Worm (Caenorhabditis elegans): ENCODE measurements around the gene gldi-11.

Gene gldi-11

ce11 chrII:4908160-4908559 lies 37.4 kb downstream of the gldi-11 start:
- TF ChIP-seq nhr-42 (GFP tag; IDR thresholded peaks at IDR 0.05) (no peak), zip-2 (tag; optimal IDR thresholded peaks at IDR 0.05) (no peak), nhr-111 (GFP tag; optimal IDR thresholded peaks at IDR 0.05) (no peak), zfp-3 (GFP tag; conservative IDR thresholded peaks at IDR 0.05) (no peak), daf-12 (tag; optimal IDR thresholded peaks at IDR 0.05) (no peak), unc-62 (GFP tag; optimal IDR thresholded peaks at IDR 0.05 in 1 of 2) (peak in 1 of 2 experiments; percentile 70), unc-62 (tag; optimal IDR thresholded peaks at IDR 0.05) (no peak), mdl-1 (tag; optimal IDR thresholded peaks at IDR 0.05) (peak in 1 of 2 experiments; percentile 22), mxl-3 (GFP tag; optimal IDR thresholded peaks at IDR 0.05) (peak; percentile 24), lim-7 (GFP tag; IDR thresholded peaks at IDR 0.05) (no peak), lin-39 (tag; optimal IDR thresholded peaks at IDR 0.05) (no peak), F37D6.2 (tag; optimal IDR thresholded peaks at IDR 0.05) (no peak), snpc-1.2 (GFP tag; IDR thresholded peaks at IDR 0.05) (no peak), F44E2.7 (GFP tag; IDR thresholded peaks at IDR 0.05) (no peak), nhr-237 (tag; optimal IDR thresholded peaks at IDR 0.05) (no peak), ceh-32 (tag; optimal IDR thresholded peaks at IDR 0.05; ENCODE audit: poor library complexity) (no peak), F49E8.2 (tag; optimal IDR thresholded peaks at IDR 0.05; ENCODE audit: borderline replicate concordance) (no peak), daf-16 (GFP tag; optimal IDR thresholded peaks at IDR 0.05) (no peak), daf-16 (tag; optimal IDR thresholded peaks at IDR 0.05) (no peak), aha-1 (tag) (peak; percentile 37), lir-3 (tag; optimal IDR thresholded peaks at IDR 0.05) (no peak), vab-7 (GFP tag; IDR thresholded peaks at IDR 0.05) (no peak), lin-13 (GFP tag; optimal IDR thresholded peaks at IDR 0.05) (no peak), nhr-102 (tag; optimal IDR thresholded peaks at IDR 0.05) (no peak), nhr-6 (tag; optimal IDR thresholded peaks at IDR 0.05) (no peak), ceh-20 (GFP tag; IDR thresholded peaks at IDR 0.05) (peak; percentile 14; the same call in 1 of the 2 replicates), dmd-9 (GFP tag; IDR thresholded peaks at IDR 0.05) (no peak), mes-2 (tag; optimal IDR thresholded peaks at IDR 0.05; ENCODE audit: poor library complexity, severe bottlenecking) (peak; percentile 2), hif-1 (tag; optimal IDR thresholded peaks at IDR 0.05) (no peak), tra-1 (GFP tag; IDR thresholded peaks at IDR 0.05) (no peak), snpc-4 (tag; optimal IDR thresholded peaks at IDR 0.05) (no peak), madf-5 (GFP tag; IDR thresholded peaks at IDR 0.05) (no peak), egl-43 (GFP tag; IDR thresholded peaks at IDR 0.05) (peak; percentile 29; the same call in 1 of the 2 replicates), ZK546.5 (tag; optimal IDR thresholded peaks at IDR 0.05) (no peak), sdz-12 (GFP tag; optimal IDR thresholded peaks at IDR 0.05) (no peak), fkh-10 (GFP tag; optimal IDR thresholded peaks at IDR 0.05) (no peak), lsy-2 (tag; optimal IDR thresholded peaks at IDR 0.05) (peak in 1 of 2 experiments; percentile 16), nhr-41 (GFP tag; IDR thresholded peaks at IDR 0.05) (no peak), ztf-11 (tag; optimal IDR thresholded peaks at IDR 0.05) (no peak), saeg-2 (GFP tag; IDR thresholded peaks at IDR 0.05) (no peak), aly-2 (tag; optimal IDR thresholded peaks at IDR 0.05) (no peak), set-16 (GFP tag; IDR thresholded peaks at IDR 0.05) (no peak), nhr-28 (tag; optimal IDR thresholded peaks at IDR 0.05) (peak; percentile 32), tag-97 (GFP tag; IDR thresholded peaks at IDR 0.05) (no peak), ztf-7 (tag; optimal IDR thresholded peaks at IDR 0.05) (no peak), lin-1 (GFP tag; IDR thresholded peaks at IDR 0.05) (no peak), ZK337.2 (GFP tag; IDR thresholded peaks at IDR 0.05) (no peak), dmd-6 (GFP tag; IDR thresholded peaks at IDR 0.05) (0 out of 2 replicates have a peak, but pooled peaks have one; percentile 13), gei-8 (GFP tag; optimal IDR thresholded peaks at IDR 0.05) (no peak), nhr-11 (tag; optimal IDR thresholded peaks at IDR 0.05) (no peak), hlh-11 (tag; optimal IDR thresholded peaks at IDR 0.05) (peak; percentile 59), ceh-44 (GFP tag; IDR thresholded peaks at IDR 0.05) (no peak), Y105C5A.15 (GFP tag; IDR thresholded peaks at IDR 0.05) (no peak)
